Fruit fly (Drosophila melanogaster) whole organism: ENCODE results near the gene Tlk.
A peak's percentile ranks its signal among the peaks of the same experiment; 100 is the strongest.
"Not testable (repeated sequence)": the region's sequence is repeated elsewhere in the genome, so short reads cannot be mapped to it uniquely, and the experiment has no call there.

Source experiments
- CG8478 ChIP-seq: fragments of >200 bp; optimal IDR thresholded peaks from 2 replicates; lab custom pipeline; 2018; ENCODE audit warnings: inconsistent platforms
- Dll ChIP-seq: fragments of >200 bp; optimal IDR thresholded peaks from 2 replicates; lab custom pipeline; 2017
- EcR ChIP-seq, 2 experiments: fragments of >200 bp; optimal IDR thresholded peaks; 2 replicates each; lab custom pipeline; 2017; ENCODE audit warnings: missing biosample characterization in 2 of 2, missing genetic modification characterization in 2 of 2, missing genetic modification reagents in 2 of 2
- pan ChIP-seq: fragments of >200 bp; optimal IDR thresholded peaks from 2 replicates; lab custom pipeline; 2017
- psq ChIP-seq: fragments of >200 bp; optimal IDR thresholded peaks from 2 replicates; lab custom pipeline; 2017
- usp ChIP-seq: fragments of >200 bp; optimal IDR thresholded peaks from 2 replicates; lab custom pipeline; 2017; ENCODE audit warnings: missing biosample characterization, missing genetic modification characterization, mixed read lengths

Tlk gene

DNA sequence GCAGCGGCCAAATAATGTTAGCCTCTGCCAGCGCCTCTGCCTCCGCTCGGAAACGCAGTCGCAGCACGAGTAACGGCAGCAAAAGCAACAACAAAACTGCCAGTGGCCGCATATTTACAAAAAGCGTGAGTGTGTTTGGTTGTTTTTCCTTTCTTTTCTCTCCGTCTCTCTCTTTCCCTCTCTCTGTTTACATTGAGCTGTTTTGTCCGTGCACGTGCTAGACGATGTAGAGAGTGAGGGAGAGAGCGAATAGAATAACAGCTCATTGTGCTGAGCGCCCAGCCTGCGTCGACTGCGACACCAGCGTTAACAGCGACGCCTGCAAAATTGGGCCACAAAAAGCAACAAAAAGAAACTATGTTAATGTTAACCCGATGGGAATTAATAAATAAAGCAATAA, 57.4 kb downstream of the Tlk start:
- TF ChIP-seq CG8478 (no peak), Dll (peak; percentile 48)

DNA sequence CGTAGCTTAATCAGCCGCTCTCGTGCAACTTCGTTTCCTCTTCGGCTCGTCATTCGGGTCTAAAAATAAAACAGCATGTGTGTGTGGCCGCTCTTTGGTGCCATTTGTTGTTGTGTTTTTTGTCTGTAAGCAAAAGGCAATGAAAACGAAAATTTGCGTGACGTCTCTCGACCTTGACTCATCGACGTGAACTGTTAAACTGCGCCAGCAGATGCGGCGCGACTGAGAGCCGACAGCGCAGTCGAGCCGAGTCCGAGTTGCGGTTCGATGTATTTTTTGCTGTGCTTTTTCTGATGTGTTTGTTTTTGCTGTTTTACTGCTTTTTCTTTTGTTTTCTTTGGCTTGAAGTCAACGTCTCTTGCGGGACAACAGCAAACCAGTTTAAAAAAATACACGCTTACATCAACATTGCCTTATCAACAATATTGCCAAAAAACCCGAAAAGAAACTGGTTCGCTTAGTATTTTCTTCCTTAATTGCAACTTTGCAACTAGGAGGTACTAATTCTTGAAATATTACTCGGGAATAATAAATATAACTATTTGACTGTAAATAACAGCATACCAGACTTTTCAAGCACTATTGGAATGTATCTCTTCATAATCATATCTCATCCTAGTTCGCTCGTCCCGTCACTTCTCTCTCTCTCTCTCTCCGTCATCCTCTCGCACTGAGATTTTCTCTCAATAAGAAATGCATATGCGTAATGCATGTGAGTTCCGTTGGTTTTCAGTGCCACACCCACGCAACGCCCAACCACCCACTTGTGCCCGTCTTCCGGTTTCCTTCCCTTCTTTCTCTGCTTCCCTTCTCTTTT, 58.5 kb downstream of the Tlk start:
- peak; percentile 24 for TF ChIP-seq Dll
- TF ChIP-seq EcR (GFP tag; optimal IDR thresholded peaks at IDR 0.05; lab: Kevin White, UChicago): peak in 1 of 2 experiments; percentile 82
- no peak for TF ChIP-seq usp (GFP tag; lab: Kevin White, UChicago)

- TF ChIP-seq psq (lab: Kevin White, UChicago): no peak
- no peak for TF ChIP-seq EcR (GFP tag; optimal IDR thresholded peaks at IDR 0.05; lab: Kevin White, UChicago)
- TF ChIP-seq Dll: no peak
- no peak for TF ChIP-seq CG8478
- no peak for TF ChIP-seq pan (lab: Kevin White, UChicago)
- TF ChIP-seq usp (GFP tag; lab: Kevin White, UChicago): no peak
Observed at dm6 chrX:3778952-3779502, 59.2 kb downstream of the Tlk start.

dm6 chrX:3779686-3780407, 60.0 kb downstream of the Tlk start:
- TF ChIP-seq Dll (peak; percentile 74), EcR (GFP tag; optimal IDR thresholded peaks at IDR 0.05; lab: Kevin White, UChicago) (no peak)

DNA sequence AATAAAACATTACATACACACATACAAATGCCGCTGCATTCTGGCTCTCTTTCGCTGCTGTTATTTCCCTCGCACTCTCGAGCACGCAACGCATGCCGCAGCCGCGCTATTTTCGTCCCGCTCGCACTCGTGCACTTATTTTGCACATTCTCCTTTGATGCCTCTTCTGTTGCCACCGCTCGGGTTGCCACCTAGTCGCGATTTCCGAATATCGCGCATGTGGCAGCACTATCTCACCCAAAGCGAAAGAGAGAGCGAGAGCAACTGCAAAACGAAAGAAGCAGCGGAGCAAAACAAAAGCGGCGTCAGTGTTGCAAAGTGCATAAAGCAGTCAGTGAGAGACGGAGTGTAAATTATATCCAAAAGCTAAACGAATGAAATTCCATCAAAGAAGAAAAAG, 61.1 kb downstream of the Tlk start:
- peak; percentile 64 for TF ChIP-seq CG8478
- TF ChIP-seq psq (lab: Kevin White, UChicago): peak; percentile 58
- no peak for TF ChIP-seq pan (lab: Kevin White, UChicago)

DNA sequence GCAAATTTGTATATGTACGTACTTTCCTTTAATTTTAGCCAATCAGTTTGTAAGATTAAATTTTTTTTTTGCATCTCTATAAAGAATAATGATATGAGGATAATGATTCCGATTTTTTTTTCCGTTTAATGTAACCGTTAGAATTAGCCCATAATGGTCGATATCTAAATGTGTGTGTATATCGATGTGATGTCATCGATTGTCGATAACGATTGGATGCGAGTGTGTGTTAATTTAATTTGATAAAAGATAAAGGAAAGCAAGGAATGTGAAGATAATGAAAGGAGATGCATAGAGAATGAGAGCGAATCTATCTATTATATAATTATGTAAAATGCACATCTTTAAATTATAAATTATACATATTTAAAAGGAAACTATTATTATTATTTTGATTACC, 68.6 kb downstream of the Tlk start:
- TF ChIP-seq EcR (GFP tag; optimal IDR thresholded peaks at IDR 0.05; lab: Kevin White, UChicago) (no peak), Dll (no peak), CG8478 (no peak), usp (GFP tag; lab: Kevin White, UChicago) (no peak), psq (lab: Kevin White, UChicago) (no peak)

DNA sequence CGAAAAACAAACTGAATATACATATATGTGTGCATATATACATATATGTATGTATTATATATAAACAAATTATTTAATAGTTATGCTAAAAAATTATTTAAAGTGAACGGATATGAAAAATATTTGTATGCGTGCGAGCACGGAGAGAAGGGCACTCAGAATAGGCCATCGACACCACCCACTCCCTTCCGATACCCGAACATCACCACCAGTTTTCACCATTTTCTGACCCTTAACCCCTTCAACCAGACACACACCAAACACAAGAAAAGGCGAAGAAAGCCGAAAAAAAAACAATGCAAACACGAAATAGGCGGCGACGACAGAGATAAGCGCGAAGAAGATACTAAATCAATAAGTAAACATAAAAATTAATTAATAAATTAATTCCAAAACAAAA, 69.5 kb downstream of the Tlk start:
- TF ChIP-seq Dll: no peak
- no peak for TF ChIP-seq CG8478
- no peak for TF ChIP-seq usp (GFP tag; lab: Kevin White, UChicago)
- TF ChIP-seq pan (lab: Kevin White, UChicago): no peak
- no peak for TF ChIP-seq EcR (GFP tag; optimal IDR thresholded peaks at IDR 0.05; lab: Kevin White, UChicago)
- no peak for TF ChIP-seq psq (lab: Kevin White, UChicago)

DNA sequence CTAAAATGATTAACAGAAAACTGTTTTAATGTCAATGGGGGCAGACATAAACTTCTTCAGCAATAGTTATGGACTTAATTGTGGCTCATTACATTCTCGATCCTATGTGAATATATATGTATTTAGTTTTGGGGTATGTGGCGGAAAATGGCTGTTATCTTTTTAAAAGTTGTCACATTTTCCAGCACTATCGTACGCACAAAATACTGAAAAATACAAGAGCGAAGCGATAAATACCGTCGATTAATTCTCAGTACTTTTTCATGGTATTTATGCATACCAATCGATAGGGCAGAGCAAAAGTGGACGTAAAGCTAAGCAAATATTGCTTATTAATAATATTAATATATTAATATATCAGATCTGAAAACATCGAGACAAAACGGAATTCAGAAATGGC, 70.0 kb downstream of the Tlk start, which contains the start of gene HIP-R:
Gene HIP-R, plus strand, starts transcription at position 201 of the 400 bp plus-strand sequence.
- not testable (repeated sequence) for TF ChIP-seq CG8478; Dll; psq (lab: Kevin White, UChicago)

DNA sequence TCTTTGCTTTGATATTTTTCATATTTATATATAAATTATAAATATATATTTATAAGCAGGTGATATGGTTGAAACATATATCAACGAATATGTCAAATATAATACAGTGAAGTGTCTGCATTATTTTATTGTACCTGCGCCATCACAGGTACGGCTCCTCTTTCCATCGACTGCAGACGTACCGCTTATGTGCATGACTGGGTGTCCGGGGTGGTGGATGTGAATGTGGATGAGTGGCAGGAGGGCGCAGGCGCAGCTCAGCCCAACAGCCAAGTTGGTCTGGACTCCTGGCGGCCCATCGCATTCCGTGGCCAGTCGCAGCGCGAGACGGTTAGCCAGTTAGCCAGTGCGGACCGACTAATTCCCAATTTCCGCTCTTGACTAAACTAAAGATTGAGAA, 73.1 kb downstream of the Tlk start, which contains the start of gene Crg-1:
Gene Crg-1, plus strand, starts transcription at position 301 of the 400 bp plus-strand sequence.
- TF ChIP-seq EcR (GFP tag; optimal IDR thresholded peaks at IDR 0.05; lab: Kevin White, UChicago); Dll; pan (lab: Kevin White, UChicago): not testable (repeated sequence)

- TF ChIP-seq EcR (GFP tag; optimal IDR thresholded peaks at IDR 0.05; lab: Kevin White, UChicago); usp (GFP tag; lab: Kevin White, UChicago); pan (lab: Kevin White, UChicago): not testable (repeated sequence)
Observed at dm6 chrX:3798919-3799318, 79.1 kb downstream of the Tlk start, which contains the start of gene HIP. Gene HIP (plus strand): TSS chrX:3799150.

DNA sequence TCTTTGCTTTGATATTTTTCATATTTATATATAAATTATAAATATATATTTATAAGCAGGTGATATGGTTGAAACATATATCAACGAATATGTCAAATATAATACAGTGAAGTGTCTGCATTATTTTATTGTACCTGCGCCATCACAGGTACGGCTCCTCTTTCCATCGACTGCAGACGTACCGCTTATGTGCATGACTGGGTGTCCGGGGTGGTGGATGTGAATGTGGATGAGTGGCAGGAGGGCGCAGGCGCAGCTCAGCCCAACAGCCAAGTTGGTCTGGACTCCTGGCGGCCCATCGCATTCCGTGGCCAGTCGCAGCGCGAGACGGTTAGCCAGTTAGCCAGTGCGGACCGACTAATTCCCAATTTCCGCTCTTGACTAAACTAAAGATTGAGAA, 82.2 kb downstream of the Tlk start, which contains the start of gene fd3F:
Gene fd3F, plus strand, starts transcription at position 301 of the 400 bp plus-strand sequence.
- not testable (repeated sequence) for TF ChIP-seq psq (lab: Kevin White, UChicago); Dll; pan (lab: Kevin White, UChicago)

- TF ChIP-seq EcR (GFP tag; optimal IDR thresholded peaks at IDR 0.05; lab: Kevin White, UChicago) (no peak), Dll (no peak), usp (GFP tag; lab: Kevin White, UChicago) (no peak), CG8478 (no peak), psq (lab: Kevin White, UChicago) (no peak), pan (lab: Kevin White, UChicago) (no peak)
Observed at dm6 chrX:3808467-3808866, 88.7 kb downstream of the Tlk start.

- TF ChIP-seq usp (GFP tag; lab: Kevin White, UChicago) (no peak), pan (lab: Kevin White, UChicago) (no peak), EcR (GFP tag; optimal IDR thresholded peaks at IDR 0.05; lab: Kevin White, UChicago) (no peak), CG8478 (no peak), Dll (no peak), psq (lab: Kevin White, UChicago) (no peak)
Observed at dm6 chrX:3809085-3809484, 89.3 kb downstream of the Tlk start.
